Worm (Caenorhabditis elegans) whole organism, L1 larva: ENCODE data around the gene srd-5.

Experiments
- C04F5.9 ChIP-seq: sonication (generic microtip); optimal IDR thresholded peaks from 2 replicates; lab custom pipeline; 2016; ENCODE audit warnings: missing genetic modification characterization, missing compliant biosample characterization
- C16A3.4 ChIP-seq: fragments of 150-350 bp; optimal IDR thresholded peaks from 2 replicates; lab custom pipeline; 2014; ENCODE audit warnings: missing biosample characterization, missing genetic modification characterization
- aha-1 ChIP-seq: fragments of 150-350 bp; optimal IDR thresholded peaks from 2 replicates; lab custom pipeline; 2014; ENCODE audit warnings: missing biosample characterization, missing genetic modification characterization
- blmp-1 ChIP-seq: fragments of 150-350 bp; optimal IDR thresholded peaks from 2 replicates; lab custom pipeline; 2014; ENCODE audit warnings: missing biosample characterization, missing genetic modification characterization
- ceh-88 ChIP-seq: fragments of 200-800 bp; sonication (Bioruptor generic); IDR thresholded peaks from 2 replicates; pipeline ENCODE4 v1.3.6; 2022; ENCODE audit warnings: missing genetic modification characterization, missing compliant biosample characterization
- dpl-1 ChIP-seq, 3 experiments: fragments of 150-350 bp in 2 of 3; sonication (generic microtip) in 1 of 3; optimal IDR thresholded peaks; 2 replicates each; lab custom pipeline; 2014 to 2017; ENCODE audit warnings: missing biosample characterization in 3 of 3, missing genetic modification characterization in 3 of 3, missing genetic modification reagents in 3 of 3
- dsc-1 ChIP-seq: sonication (generic microtip); optimal IDR thresholded peaks from 2 replicates; lab custom pipeline; 2016; ENCODE audit warnings: mild to moderate bottlenecking, missing genetic modification characterization, missing compliant biosample characterization
- efl-1 ChIP-seq, 4 experiments: fragments of 150-350 bp; optimal IDR thresholded peaks in 3 of 4; peaks in 1 of 4; 1 replicate in 1 of 4; 2 replicates in 3 of 4; lab custom pipeline; 2014; ENCODE audit warnings: missing biosample characterization in 2 of 4, missing genetic modification characterization in 2 of 4, missing genetic modification reagents in 2 of 4
- egl-27 ChIP-seq, 2 experiments: fragments of 150-350 bp in 1 of 2; sonication (generic microtip); optimal IDR thresholded peaks; 3 replicates each; lab custom pipeline; 2017 to 2018; ENCODE audit warnings: missing biosample characterization in 2 of 2, missing genetic modification characterization in 2 of 2, missing genetic modification reagents in 2 of 2
- elt-2 ChIP-seq: sonication (generic microtip); optimal IDR thresholded peaks from 2 replicates; lab custom pipeline; 2016; ENCODE audit warnings: missing genetic modification characterization, mild to moderate bottlenecking, inconsistent platforms, missing compliant biosample characterization, missing genetic modification reagents
- fkh-10 ChIP-seq: sonication (generic microtip); optimal IDR thresholded peaks from 2 replicates; lab custom pipeline; 2017; ENCODE audit warnings: missing biosample characterization, missing genetic modification reagents, missing genetic modification characterization
- fkh-4 ChIP-seq: sonication (generic microtip); optimal IDR thresholded peaks from 2 replicates; lab custom pipeline; 2016; ENCODE audit warnings: missing compliant biosample characterization, missing genetic modification characterization, borderline replicate concordance
- fkh-8 ChIP-seq: sonication (generic microtip); optimal IDR thresholded peaks from 2 replicates; lab custom pipeline; 2016; ENCODE audit warnings: mild to moderate bottlenecking, missing genetic modification characterization, missing compliant biosample characterization
- fos-1 ChIP-seq: fragments of 150-350 bp; optimal IDR thresholded peaks from 2 replicates; lab custom pipeline; 2014; ENCODE audit warnings: missing biosample characterization, missing genetic modification characterization
- hlh-17 ChIP-seq: fragments of 200-800 bp; sonication (Bioruptor generic); optimal IDR thresholded peaks from 2 replicates; lab custom pipeline; 2018; ENCODE audit warnings: missing genetic modification characterization, mild to moderate bottlenecking, missing compliant biosample characterization, moderate library complexity, borderline replicate concordance
- hlh-4 ChIP-seq: sonication (generic microtip); optimal IDR thresholded peaks from 2 replicates; lab custom pipeline; 2016; ENCODE audit warnings: mild to moderate bottlenecking, missing genetic modification characterization, missing compliant biosample characterization
- jun-1 ChIP-seq: fragments of 150-350 bp; optimal IDR thresholded peaks from 2 replicates; lab custom pipeline; 2014; ENCODE audit warnings: missing biosample characterization, missing genetic modification reagents, missing genetic modification characterization
- lin-13 ChIP-seq: fragments of 150-350 bp; optimal IDR thresholded peaks from 2 replicates; lab custom pipeline; 2014; ENCODE audit warnings: missing biosample characterization, missing genetic modification reagents, missing genetic modification characterization
- lin-14 ChIP-seq: fragments of 200-800 bp; sonication (Bioruptor generic); optimal IDR thresholded peaks from 2 replicates; lab custom pipeline; 2018; ENCODE audit warnings: mild to moderate bottlenecking, missing genetic modification characterization, moderate library complexity, missing compliant biosample characterization
- lin-15B ChIP-seq: fragments of 150-350 bp; sonication (generic microtip); optimal IDR thresholded peaks from 3 replicates; lab custom pipeline; 2014; ENCODE audit warnings: missing biosample characterization, missing genetic modification characterization
- lin-35 ChIP-seq, 2 experiments: fragments of 150-350 bp; optimal IDR thresholded peaks; 2 replicates each; lab custom pipeline; 2014; ENCODE audit warnings: missing biosample characterization in 2 of 2, missing genetic modification characterization in 2 of 2, missing genetic modification reagents in 2 of 2
- lir-3 ChIP-seq: sonication (generic microtip); optimal IDR thresholded peaks from 2 replicates; lab custom pipeline; 2016; ENCODE audit warnings: mild to moderate bottlenecking, missing genetic modification characterization, moderate library complexity, missing compliant biosample characterization; ENCODE audit not compliant: poor library complexity
- lsy-2 ChIP-seq, 2 experiments: fragments of 150-350 bp; optimal IDR thresholded peaks; 2 replicates each; lab custom pipeline; 2014; ENCODE audit warnings: missing biosample characterization in 2 of 2, missing genetic modification characterization in 2 of 2
- mdl-1 ChIP-seq, 2 experiments: fragments of 150-350 bp; optimal IDR thresholded peaks; 2 replicates each; lab custom pipeline; 2014 to 2017; ENCODE audit warnings: missing biosample characterization in 2 of 2, missing genetic modification characterization in 2 of 2, inconsistent platforms in 1 of 2
- nhr-19 ChIP-seq: fragments of 200-800 bp; sonication (Bioruptor generic); conservative IDR thresholded peaks from 2 replicates; pipeline ENCODE4 v1.3.6; 2022; ENCODE audit warnings: missing genetic modification characterization, missing compliant biosample characterization
- nhr-20 ChIP-seq: sonication (generic microtip); optimal IDR thresholded peaks from 2 replicates; lab custom pipeline; 2016; ENCODE audit warnings: mild to moderate bottlenecking, missing genetic modification characterization, missing compliant biosample characterization
- nhr-237 ChIP-seq: fragments of 150-350 bp; optimal IDR thresholded peaks from 2 replicates; lab custom pipeline; 2014; ENCODE audit warnings: missing biosample characterization, missing genetic modification characterization
- nhr-28 ChIP-seq: fragments of 150-350 bp; optimal IDR thresholded peaks from 2 replicates; lab custom pipeline; 2014; ENCODE audit warnings: missing biosample characterization, missing genetic modification characterization
- nhr-47 ChIP-seq: sonication (generic microtip); optimal IDR thresholded peaks from 2 replicates; lab custom pipeline; 2016; ENCODE audit warnings: mild to moderate bottlenecking, missing genetic modification characterization, moderate library complexity, missing compliant biosample characterization
- nhr-71 ChIP-seq: sonication (generic microtip); optimal IDR thresholded peaks from 2 replicates; lab custom pipeline; 2016; ENCODE audit warnings: mild to moderate bottlenecking, missing genetic modification characterization, moderate library complexity, missing compliant biosample characterization
- nhr-76 ChIP-seq: sonication (generic microtip); optimal IDR thresholded peaks from 2 replicates; lab custom pipeline; 2017; ENCODE audit warnings: missing biosample characterization, missing genetic modification characterization
- nhr-77 ChIP-seq: fragments of 150-350 bp; optimal IDR thresholded peaks from 2 replicates; lab custom pipeline; 2014; ENCODE audit warnings: missing biosample characterization, missing genetic modification characterization
- nhr-85 ChIP-seq: sonication (generic microtip); peaks from one replicate; lab custom pipeline; 2016; ENCODE audit warnings: missing genetic modification characterization, inconsistent platforms, missing compliant biosample characterization
- pax-3 ChIP-seq: fragments of 200-800 bp; sonication (Bioruptor generic); optimal IDR thresholded peaks from 2 replicates; lab custom pipeline; 2018; ENCODE audit warnings: mild to moderate bottlenecking, missing genetic modification characterization, moderate library complexity, missing compliant biosample characterization
- rnt-1 ChIP-seq: sonication (generic microtip); optimal IDR thresholded peaks from 2 replicates; lab custom pipeline; 2016; ENCODE audit warnings: mild to moderate bottlenecking, missing genetic modification characterization, moderate library complexity, missing compliant biosample characterization
- skn-1 ChIP-seq: fragments of 150-350 bp; optimal IDR thresholded peaks from 2 replicates; lab custom pipeline; 2014; ENCODE audit warnings: missing biosample characterization, missing genetic modification characterization
- snpc-4 ChIP-seq: fragments of 150-350 bp; optimal IDR thresholded peaks from 2 replicates; lab custom pipeline; 2014; ENCODE audit warnings: missing biosample characterization, missing genetic modification characterization
- sup-37 ChIP-seq: fragments of 200-800 bp; sonication (Bioruptor generic); optimal IDR thresholded peaks from 2 replicates; lab custom pipeline; 2018; ENCODE audit warnings: mild to moderate bottlenecking, missing genetic modification characterization, missing compliant biosample characterization
- swsn-7 ChIP-seq: sonication (generic microtip); optimal IDR thresholded peaks from 2 replicates; lab custom pipeline; 2016; ENCODE audit warnings: missing genetic modification characterization, missing compliant biosample characterization
- tlp-1 ChIP-seq: fragments of 150-350 bp; optimal IDR thresholded peaks from 2 replicates; lab custom pipeline; 2014; ENCODE audit warnings: missing biosample characterization, missing genetic modification characterization
- unc-30 ChIP-seq: sonication (generic microtip); optimal IDR thresholded peaks from 2 replicates; lab custom pipeline; 2017; ENCODE audit warnings: missing biosample characterization, missing genetic modification characterization
- unc-86 ChIP-seq: sonication (generic microtip); optimal IDR thresholded peaks from 2 replicates; lab custom pipeline; 2016; ENCODE audit warnings: missing genetic modification characterization, missing compliant biosample characterization
- unc-98 ChIP-seq: fragments of 200-800 bp; sonication (Bioruptor generic); IDR thresholded peaks from 2 replicates; pipeline ENCODE4 v1.3.6; 2022; ENCODE audit warnings: missing genetic modification characterization, missing compliant biosample characterization
- xbp-1 ChIP-seq: sonication (generic microtip); optimal IDR thresholded peaks from 2 replicates; lab custom pipeline; 2016; ENCODE audit warnings: missing genetic modification characterization, missing compliant biosample characterization
- zag-1 ChIP-seq: fragments of 150-350 bp; optimal IDR thresholded peaks from 2 replicates; lab custom pipeline; 2014; ENCODE audit warnings: missing biosample characterization, missing genetic modification characterization
- ztf-11 ChIP-seq, 2 experiments: sonication (generic microtip); optimal IDR thresholded peaks; 2 replicates each; lab custom pipeline; 2016 to 2017; ENCODE audit warnings: missing genetic modification characterization in 2 of 2, missing biosample characterization in 1 of 2, missing compliant biosample characterization in 1 of 2

Gene srd-5

DNA sequence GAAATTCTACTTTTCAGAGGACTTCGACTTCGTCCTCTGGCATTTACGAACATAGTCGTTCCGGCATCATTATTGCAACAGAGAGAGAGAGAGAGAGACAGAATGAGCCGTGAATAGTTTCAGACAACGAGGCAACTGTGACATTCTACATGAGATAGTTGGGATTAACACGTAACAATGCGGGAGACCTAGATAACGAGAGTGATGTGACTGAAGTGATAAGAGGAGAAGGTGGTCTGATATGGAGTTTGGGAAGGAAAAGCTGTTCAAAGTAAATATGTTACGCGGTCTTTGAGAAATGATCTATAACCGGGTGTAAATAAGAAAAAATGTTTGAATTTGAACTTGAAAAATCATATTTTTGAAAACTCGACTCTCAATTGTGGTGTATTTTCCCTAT lies 14.9 kb downstream of the srd-5 start:
- peak; percentile 12 for TF ChIP-seq lin-14 (GFP tag; lab: Kevin White, UChicago)
- no peak for TF ChIP-seq lin-13 (GFP tag; lab: Kevin White, UChicago)
- no peak for TF ChIP-seq tlp-1 (tag; lab: Kevin White, UChicago)
- TF ChIP-seq C16A3.4 (tag; lab: Kevin White, UChicago) = no peak
- peak; percentile 58 for TF ChIP-seq elt-2 (tag; lab: Kevin White, UChicago)
- no peak for TF ChIP-seq lsy-2 (tag; optimal IDR thresholded peaks at IDR 0.05; lab: Kevin White, UChicago)
- TF ChIP-seq lin-35 (GFP tag; optimal IDR thresholded peaks at IDR 0.05; lab: Kevin White, UChicago) = peak in 1 of 2 experiments; percentile 24

DNA sequence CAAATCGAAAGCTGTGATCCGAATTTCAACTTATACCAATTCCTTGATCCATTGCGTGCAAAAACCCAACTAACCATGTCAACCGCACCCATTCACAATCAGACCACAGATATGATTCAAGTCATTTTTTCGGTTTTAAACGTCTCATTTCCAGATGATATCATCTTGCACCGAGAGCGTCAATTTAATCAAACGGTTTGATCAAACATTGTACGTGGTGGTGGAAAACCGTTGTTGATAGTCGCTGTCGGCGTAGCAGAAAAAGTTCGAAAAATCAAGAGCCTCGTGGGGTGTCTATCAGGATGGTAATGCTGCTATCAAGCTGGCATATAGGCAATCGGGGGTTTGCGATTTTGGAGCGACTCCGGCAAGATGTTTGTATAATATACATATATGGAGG lies 15.4 kb downstream of the srd-5 start:
- peak; percentile 57 for TF ChIP-seq elt-2 (tag; lab: Kevin White, UChicago)
- TF ChIP-seq mdl-1 (tag; optimal IDR thresholded peaks at IDR 0.05; lab: Kevin White, UChicago) = peak in 1 of 2 experiments; percentile 3
- TF ChIP-seq dpl-1 (GFP tag; optimal IDR thresholded peaks at IDR 0.05; lab: Kevin White, UChicago) = no peak

DNA sequence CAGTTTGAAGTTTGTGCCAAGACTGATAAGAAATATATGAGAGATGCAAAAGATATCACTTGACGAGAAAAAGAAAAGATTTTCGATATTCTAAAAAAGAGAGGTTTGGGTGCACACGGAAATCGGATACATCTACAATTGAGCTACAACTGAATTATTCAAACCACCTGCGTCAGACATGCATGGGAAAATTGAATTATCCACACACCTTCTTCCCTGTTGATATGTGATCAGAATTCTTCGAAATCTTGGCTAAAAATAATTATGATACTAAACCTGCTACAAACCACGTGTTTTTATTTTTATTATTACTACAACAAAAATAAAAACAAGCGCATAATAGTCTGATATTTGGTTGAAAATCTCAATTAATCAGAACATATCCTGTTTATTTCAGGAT lies 16.1 kb downstream of the srd-5 start:
- TF ChIP-seq lin-13 (GFP tag; lab: Kevin White, UChicago) (no peak), blmp-1 (tag; lab: Kevin White, UChicago) (no peak), nhr-47 (peak; percentile 63), xbp-1 (tag; lab: Kevin White, UChicago) (no peak), nhr-71 (peak; percentile 69), unc-98 (no peak), nhr-237 (tag; lab: Kevin White, UChicago) (no peak), swsn-7 (tag; lab: Kevin White, UChicago) (peak; percentile 23), ceh-88 (GFP tag; lab: Robert Waterston, UW) (no peak), egl-27 (tag; optimal IDR thresholded peaks at IDR 0.05; lab: Kevin White, UChicago) (no peak), lin-14 (GFP tag; lab: Kevin White, UChicago) (peak; percentile 23), hlh-4 (tag; lab: Kevin White, UChicago) (peak; percentile 30), fkh-10 (no peak), lin-15B (no peak), dsc-1 (tag; lab: Kevin White, UChicago) (peak; percentile 59), skn-1 (tag; lab: Kevin White, UChicago) (no peak), elt-2 (tag; lab: Kevin White, UChicago) (peak; percentile 19), nhr-20 (peak; percentile 31), efl-1 (optimal IDR thresholded peaks at IDR 0.05; lab: Kevin White, UChicago) (no peak), efl-1 (GFP tag; optimal IDR thresholded peaks at IDR 0.05 in 1 of 2; lab: Kevin White, UChicago) (peak in 1 of 2 experiments; percentile 67), pax-3 (tag; lab: Kevin White, UChicago) (no peak), unc-86 (peak; percentile 24), fkh-8 (tag; lab: Kevin White, UChicago) (peak; percentile 72)

DNA sequence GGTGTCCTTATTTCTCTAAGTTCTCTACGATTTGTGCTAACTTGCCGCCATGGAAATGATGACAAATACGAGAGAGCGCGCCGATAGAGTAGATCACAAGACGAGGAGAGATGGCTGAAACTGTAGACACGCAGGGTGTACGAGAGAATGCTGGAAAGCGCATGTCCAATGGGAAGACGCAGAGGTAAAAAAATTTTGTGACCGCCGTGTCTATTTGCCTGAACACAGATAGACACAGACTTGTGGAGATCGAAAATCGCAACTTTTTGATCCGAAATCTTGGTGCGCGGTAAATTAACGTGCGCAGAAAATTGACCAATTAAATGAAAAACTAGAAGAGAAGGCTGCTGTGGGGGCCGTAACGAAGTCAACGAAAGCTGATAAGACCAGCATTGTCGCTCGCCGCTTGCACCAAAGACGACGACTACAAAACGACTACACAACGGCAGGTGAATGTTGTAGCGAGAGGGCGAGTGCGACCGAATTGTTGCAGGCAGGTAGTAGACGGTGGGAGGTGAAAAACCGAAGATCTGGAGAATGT lies 17.1 kb downstream of the srd-5 start:
- TF ChIP-seq hlh-4 (tag; lab: Kevin White, UChicago) (no peak), dsc-1 (tag; lab: Kevin White, UChicago) (peak; percentile 44), nhr-71 (peak; percentile 95), nhr-28 (tag; lab: Kevin White, UChicago) (peak; percentile 6), nhr-77 (tag; lab: Kevin White, UChicago) (peak; percentile 92), elt-2 (tag; lab: Kevin White, UChicago) (no peak), sup-37 (GFP tag; lab: Kevin White, UChicago) (peak; percentile 18), ztf-11 (tag; optimal IDR thresholded peaks at IDR 0.05; lab: Kevin White, UChicago) (no peak), fos-1 (peak; percentile 48), snpc-4 (tag; lab: Kevin White, UChicago) (peak; percentile 54), lir-3 (peak; percentile 47), nhr-85 (tag; lab: Kevin White, UChicago) (peak; percentile 99), nhr-76 (tag; lab: Kevin White, UChicago) (no peak), unc-30 (no peak), aha-1 (tag; lab: Kevin White, UChicago) (peak; percentile 53), dpl-1 (GFP tag; optimal IDR thresholded peaks at IDR 0.05; lab: Kevin White, UChicago) (peak; percentile 48 to 68 (median 54)), zag-1 (tag; lab: Kevin White, UChicago) (no peak), blmp-1 (tag; lab: Kevin White, UChicago) (peak; percentile 83), hlh-17 (GFP tag; lab: Kevin White, UChicago) (no peak), rnt-1 (tag; lab: Kevin White, UChicago) (peak; percentile 71), jun-1 (peak; percentile 78), C04F5.9 (tag; lab: Kevin White, UChicago) (peak; percentile 16), nhr-19 (GFP tag; lab: Robert Waterston, UW) (peak; percentile 80), fkh-4 (tag; lab: Kevin White, UChicago) (no peak)
